Worm (Caenorhabditis elegans) whole organism, young adult: ENCODE results near the gene dre-1.

Experiments
- C06A6.2 ChIP-seq: fragments of 200-800 bp; sonication (Bioruptor generic); conservative IDR thresholded peaks from 2 replicates; pipeline ENCODE4 v1.3.6; 2022; ENCODE audit warnings: missing genetic modification characterization, missing compliant biosample characterization
- C17E4.6 ChIP-seq: fragments of 200-800 bp; sonication (Bioruptor generic); IDR thresholded peaks from 2 replicates; pipeline ENCODE4 v1.3.6; 2022; ENCODE audit warnings: missing genetic modification reagents, missing genetic modification characterization, missing compliant biosample characterization
- F10E7.11 ChIP-seq: sonication (generic microtip); optimal IDR thresholded peaks from 2 replicates; lab custom pipeline; 2017; ENCODE audit warnings: mild to moderate bottlenecking, missing genetic modification characterization, moderate library complexity, missing compliant biosample characterization
- F22D6.2 ChIP-seq: sonication (generic microtip); optimal IDR thresholded peaks from 2 replicates; lab custom pipeline; 2016; ENCODE audit warnings: mild to moderate bottlenecking, missing genetic modification characterization, missing compliant biosample characterization
- F33H1.4 ChIP-seq: fragments of 200-800 bp; sonication (Bioruptor generic); IDR thresholded peaks from 2 replicates; pipeline ENCODE4 v1.3.6; 2022; ENCODE audit warnings: missing genetic modification reagents, missing genetic modification characterization, missing compliant biosample characterization
- F55B11.4 ChIP-seq: sonication (generic microtip); optimal IDR thresholded peaks from 2 replicates; lab custom pipeline; 2016; ENCODE audit warnings: missing compliant biosample characterization, missing genetic modification characterization, borderline replicate concordance; ENCODE audit not compliant: insufficient read depth
- Y53F4B.3 ChIP-seq: fragments of 200-800 bp; sonication (Bioruptor generic); IDR thresholded peaks from 2 replicates; pipeline ENCODE4 v1.3.6; 2022; ENCODE audit warnings: missing genetic modification reagents, missing genetic modification characterization, missing compliant biosample characterization
- Y67H2A.10 ChIP-seq: fragments of 200-800 bp; sonication (Bioruptor generic); conservative IDR thresholded peaks from 2 replicates; pipeline ENCODE4 v1.3.6; 2022; ENCODE audit warnings: missing genetic modification reagents, missing genetic modification characterization, missing compliant biosample characterization
- Y95B8A.8 ChIP-seq: fragments of 200-800 bp; sonication (Bioruptor generic); IDR thresholded peaks from 2 replicates; pipeline ENCODE4 v1.3.6; 2022; ENCODE audit warnings: missing genetic modification reagents, missing genetic modification characterization, missing compliant biosample characterization
- aptf-3 ChIP-seq: fragments of 200-800 bp; sonication (Bioruptor generic); IDR thresholded peaks from 2 replicates; pipeline ENCODE4 v1.3.6; 2022; ENCODE audit warnings: missing genetic modification characterization, missing compliant biosample characterization
- athp-1 ChIP-seq: sonication (generic microtip); optimal IDR thresholded peaks from 2 replicates; lab custom pipeline; 2017; ENCODE audit warnings: mild to moderate bottlenecking, missing genetic modification characterization, missing compliant biosample characterization
- attf-6 ChIP-seq: fragments of 200-800 bp; sonication (Bioruptor generic); IDR thresholded peaks from 2 replicates; pipeline ENCODE4 v1.3.6; 2022; ENCODE audit warnings: missing genetic modification reagents, missing genetic modification characterization, missing compliant biosample characterization
- bed-1 ChIP-seq: fragments of 200-800 bp; sonication (Bioruptor generic); IDR thresholded peaks from 2 replicates; pipeline ENCODE4 v1.3.6; 2022; ENCODE audit warnings: missing genetic modification reagents, missing genetic modification characterization, missing compliant biosample characterization
- ceh-79 ChIP-seq: sonication (generic microtip); optimal IDR thresholded peaks from 2 replicates; lab custom pipeline; 2017; ENCODE audit warnings: mild to moderate bottlenecking, missing genetic modification characterization, missing compliant biosample characterization
- ceh-91 ChIP-seq: fragments of 200-800 bp; sonication (Bioruptor generic); IDR thresholded peaks from 2 replicates; pipeline ENCODE4 v1.3.6; 2022; ENCODE audit warnings: missing genetic modification reagents, missing genetic modification characterization, missing compliant biosample characterization
- dpff-1 ChIP-seq: sonication (generic microtip); optimal IDR thresholded peaks from 2 replicates; lab custom pipeline; 2017; ENCODE audit warnings: mild to moderate bottlenecking, missing genetic modification characterization, missing compliant biosample characterization
- dpl-1 ChIP-seq: fragments of 150-350 bp; optimal IDR thresholded peaks from 2 replicates; lab custom pipeline; 2014; ENCODE audit warnings: missing biosample characterization, missing genetic modification reagents, missing genetic modification characterization
- efl-1 ChIP-seq: fragments of 150-350 bp; optimal IDR thresholded peaks from 2 replicates; lab custom pipeline; 2014; ENCODE audit warnings: missing biosample characterization, missing genetic modification reagents, missing genetic modification characterization
- egrh-3 ChIP-seq: fragments of 200-800 bp; sonication (Bioruptor generic); IDR thresholded peaks from 2 replicates; pipeline ENCODE4 v1.3.6; 2022; ENCODE audit warnings: missing genetic modification reagents, missing genetic modification characterization, missing compliant biosample characterization
- lag-1 ChIP-seq: fragments of 200-800 bp; sonication (Bioruptor generic); IDR thresholded peaks from 2 replicates; pipeline ENCODE4 v1.3.6; 2022; ENCODE audit warnings: missing genetic modification reagents, missing genetic modification characterization, missing compliant biosample characterization
- let-526 ChIP-seq: fragments of 200-800 bp; sonication (Bioruptor generic); IDR thresholded peaks from 2 replicates; pipeline ENCODE4 v1.3.6; 2022; ENCODE audit warnings: missing genetic modification reagents, missing genetic modification characterization, missing compliant biosample characterization
- lin-40 ChIP-seq: sonication (generic microtip); optimal IDR thresholded peaks from 2 replicates; lab custom pipeline; 2016; ENCODE audit warnings: missing genetic modification characterization, mild to moderate bottlenecking, missing compliant biosample characterization, missing genotype, missing genetic modification reagents
- lsl-1 ChIP-seq: fragments of 200-800 bp; sonication (Bioruptor generic); optimal IDR thresholded peaks from 2 replicates; lab custom pipeline; 2018; ENCODE audit warnings: mild to moderate bottlenecking, missing genetic modification characterization, moderate library complexity, missing compliant biosample characterization
- madf-6 ChIP-seq: fragments of 200-800 bp; sonication (Bioruptor generic); IDR thresholded peaks from 2 replicates; pipeline ENCODE4 v1.3.6; 2022; ENCODE audit warnings: missing genetic modification reagents, missing genetic modification characterization, missing compliant biosample characterization
- madf-8 ChIP-seq: fragments of 200-800 bp; sonication (Bioruptor generic); conservative IDR thresholded peaks from 2 replicates; pipeline ENCODE4 v1.3.6; 2022; ENCODE audit warnings: missing genetic modification reagents, missing genetic modification characterization, missing compliant biosample characterization
- nhr-120 ChIP-seq: fragments of 200-800 bp; sonication (Bioruptor generic); IDR thresholded peaks from 2 replicates; pipeline ENCODE4 v1.3.6; 2022; ENCODE audit warnings: missing genetic modification characterization, missing compliant biosample characterization
- nhr-179 ChIP-seq: sonication (generic microtip); optimal IDR thresholded peaks from 2 replicates; lab custom pipeline; 2016; ENCODE audit warnings: mild to moderate bottlenecking, missing genetic modification characterization, missing compliant biosample characterization
- nhr-80 ChIP-seq: sonication (generic microtip); optimal IDR thresholded peaks from 2 replicates; lab custom pipeline; 2016; ENCODE audit warnings: missing genetic modification characterization, missing compliant biosample characterization
- rcor-1 ChIP-seq: fragments of 200-800 bp; sonication (Bioruptor generic); IDR thresholded peaks from 2 replicates; pipeline ENCODE4 v1.3.6; 2022; ENCODE audit warnings: missing genetic modification reagents, missing genetic modification characterization, missing compliant biosample characterization
- repo-1 ChIP-seq: sonication (generic microtip); optimal IDR thresholded peaks from 2 replicates; lab custom pipeline; 2017; ENCODE audit warnings: mild to moderate bottlenecking, missing genetic modification characterization, missing compliant biosample characterization
- sdz-38 ChIP-seq: sonication (generic microtip); optimal IDR thresholded peaks from 2 replicates; lab custom pipeline; 2016; ENCODE audit warnings: missing genotype, missing genetic modification characterization, missing compliant biosample characterization
- snpc-1.3 ChIP-seq: sonication (generic microtip); optimal IDR thresholded peaks from 2 replicates; lab custom pipeline; 2017; ENCODE audit warnings: missing genetic modification characterization, mild to moderate bottlenecking, missing compliant biosample characterization, antibody characterized with exemption, moderate library complexity, missing genotype, missing genetic modification reagents; ENCODE audit not compliant: insufficient read depth
- snpc-3.4 ChIP-seq: sonication (generic microtip); optimal IDR thresholded peaks from 2 replicates; lab custom pipeline; 2017; ENCODE audit warnings: missing genetic modification characterization, mild to moderate bottlenecking, missing compliant biosample characterization, antibody characterized with exemption, moderate library complexity, missing genotype, missing genetic modification reagents
- sptf-2 ChIP-seq: fragments of 200-800 bp; sonication (Bioruptor generic); optimal IDR thresholded peaks from 2 replicates; lab custom pipeline; 2018; ENCODE audit warnings: mild to moderate bottlenecking, missing genetic modification characterization, missing compliant biosample characterization
- tbx-9 ChIP-seq: sonication (generic microtip); optimal IDR thresholded peaks from 2 replicates; lab custom pipeline; 2016; ENCODE audit warnings: borderline replicate concordance, missing genetic modification characterization, inconsistent platforms, missing compliant biosample characterization
- unc-62 ChIP-seq: fragments of 150-350 bp; optimal IDR thresholded peaks from 2 replicates; lab custom pipeline; 2014; ENCODE audit warnings: missing biosample characterization, missing genetic modification reagents, missing genetic modification characterization
- ztf-26 ChIP-seq: sonication (generic microtip); optimal IDR thresholded peaks from 2 replicates; lab custom pipeline; 2017; ENCODE audit warnings: missing genetic modification characterization, missing compliant biosample characterization
- ztf-28 ChIP-seq: fragments of 200-800 bp; sonication (Bioruptor generic); IDR thresholded peaks from 2 replicates; pipeline ENCODE4 v1.3.6; 2022; ENCODE audit warnings: missing genetic modification reagents, missing genetic modification characterization, missing compliant biosample characterization

Gene dre-1

ce11 chrV:6505339-6505811, 40.9 kb downstream of the dre-1 start, which contains the start of gene W01A11.7:
Gene W01A11.7 (minus strand): TSS chrV:6505389.
- TF ChIP-seq dpff-1 (tag; lab: Kevin White, UChicago) (no peak), ztf-28 (GFP tag; lab: Robert Waterston, UW) (no peak), C06A6.2 (no peak), dpl-1 (GFP tag; lab: Kevin White, UChicago) (no peak), ztf-26 (peak; percentile 17)
- TF ChIP-seq, all 124 proteins: peak for 1

ce11 chrV:6504131-6504827, 42.0 kb downstream of the dre-1 start, which contains the start of gene moc-2:
Gene moc-2 (minus strand): TSS chrV:6504181.
- no peak for TF ChIP-seq snpc-3.4 (tag; lab: Kevin White, UChicago)
- TF ChIP-seq ceh-91 (GFP tag; lab: Robert Waterston, UW): no peak
- TF ChIP-seq ceh-79 (tag; lab: Kevin White, UChicago): no peak
- no peak for TF ChIP-seq C17E4.6 (GFP tag; lab: Robert Waterston, UW)

- peak; percentile 2 for TF ChIP-seq nhr-80 (tag; lab: Kevin White, UChicago)
- TF ChIP-seq let-526 (GFP tag; lab: Robert Waterston, UW): no peak
- no peak for TF ChIP-seq Y95B8A.8 (GFP tag; lab: Robert Waterston, UW)
Measured at ce11 chrV:6503158-6503557, 43.1 kb downstream of the dre-1 start.

- TF ChIP-seq repo-1: no peak
- no peak for TF ChIP-seq F55B11.4
- TF ChIP-seq nhr-80 (tag; lab: Kevin White, UChicago): peak; percentile 23
- no peak for TF ChIP-seq F22D6.2 (tag; lab: Kevin White, UChicago)
- TF ChIP-seq Y53F4B.3 (GFP tag; lab: Robert Waterston, UW): no peak
Measured at ce11 chrV:6498903-6499302, 47.4 kb downstream of the dre-1 start, which contains the start of gene W01A11.1. Gene W01A11.1 (plus strand): TSS chrV:6499224.

ce11 chrV:6498441-6498840, 47.9 kb downstream of the dre-1 start:
- TF ChIP-seq lin-40: no peak
- peak; percentile 8; the same call in 1 of the 2 replicates for TF ChIP-seq madf-6 (GFP tag; lab: Robert Waterston, UW)

- no peak for TF ChIP-seq F10E7.11 (tag; lab: Kevin White, UChicago)
- TF ChIP-seq Y67H2A.10 (GFP tag; lab: Robert Waterston, UW): no peak
- TF ChIP-seq lag-1: no peak
- no peak for TF ChIP-seq aptf-3
- no peak for TF ChIP-seq egrh-3 (GFP tag; lab: Robert Waterston, UW)
- TF ChIP-seq efl-1 (GFP tag; lab: Kevin White, UChicago): peak; percentile 17
- TF ChIP-seq unc-62: no peak
- no peak for TF ChIP-seq C06A6.2
- no peak for TF ChIP-seq repo-1
- TF ChIP-seq nhr-120: no peak
- TF ChIP-seq snpc-1.3 (tag; lab: Kevin White, UChicago): peak; percentile 77
- no peak for TF ChIP-seq bed-1 (GFP tag; lab: Robert Waterston, UW)
- TF ChIP-seq sptf-2 (GFP tag; lab: Kevin White, UChicago): no peak
- no peak for TF ChIP-seq sdz-38 (tag; lab: Kevin White, UChicago)
- TF ChIP-seq attf-6: no peak
- peak; percentile 77 for TF ChIP-seq madf-8 (GFP tag; lab: Robert Waterston, UW)
- TF ChIP-seq athp-1 (tag; lab: Kevin White, UChicago): no peak
- TF ChIP-seq Y53F4B.3 (GFP tag; lab: Robert Waterston, UW): no peak
- 0 out of 2 replicates have a peak, but pooled peaks have one; percentile 8 for TF ChIP-seq rcor-1 (GFP tag; lab: Robert Waterston, UW)
- TF ChIP-seq F22D6.2 (tag; lab: Kevin White, UChicago): no peak
- TF ChIP-seq ceh-91 (GFP tag; lab: Robert Waterston, UW): peak; percentile 67
- TF ChIP-seq F33H1.4 (GFP tag; lab: Robert Waterston, UW): peak; percentile 93
- peak; percentile 97 for TF ChIP-seq lsl-1 (GFP tag; lab: Kevin White, UChicago)
- TF ChIP-seq tbx-9: no peak
- no peak for TF ChIP-seq nhr-179 (tag; lab: Kevin White, UChicago)
Measured at ce11 chrV:6496611-6497158, 49.6 kb downstream of the dre-1 start, which contains the start of gene dgtr-1. Gene dgtr-1 (plus strand): TSS chrV:6497108.
